Worm (Caenorhabditis elegans) whole organism, late embryonic: ENCODE measurements around the gene hira-1.
A peak's percentile ranks its signal among the peaks of the same experiment; 100 is the strongest.

ENCODE experiments used
- C38D4.7 ChIP-seq: fragments of 200-800 bp; sonication (Bioruptor generic); optimal IDR thresholded peaks from 2 replicates; lab custom pipeline; 2018; ENCODE audit warnings: mild to moderate bottlenecking, missing genetic modification characterization, moderate library complexity, missing compliant biosample characterization
- K02D7.2 ChIP-seq: sonication (generic microtip); optimal IDR thresholded peaks from 2 replicates; lab custom pipeline; 2017; ENCODE audit warnings: mild to moderate bottlenecking, missing genetic modification characterization, missing compliant biosample characterization
- T23F11.4 ChIP-seq: fragments of 200-800 bp; sonication (Bioruptor generic); optimal IDR thresholded peaks from 2 replicates; lab custom pipeline; 2018; ENCODE audit warnings: mild to moderate bottlenecking, missing genetic modification characterization, missing compliant biosample characterization
- ceh-14 ChIP-seq: sonication (generic microtip); optimal IDR thresholded peaks from 2 replicates; lab custom pipeline; 2016; ENCODE audit warnings: missing genotype, missing genetic modification characterization, missing compliant biosample characterization
- ceh-18 ChIP-seq: sonication (generic microtip); optimal IDR thresholded peaks from 2 replicates; lab custom pipeline; 2016; ENCODE audit warnings: missing genetic modification characterization, missing compliant biosample characterization
- ceh-19 ChIP-seq: fragments of 200-800 bp; sonication (Bioruptor generic); optimal IDR thresholded peaks from 2 replicates; lab custom pipeline; 2018; ENCODE audit warnings: mild to moderate bottlenecking, missing genetic modification characterization, missing compliant biosample characterization
- ceh-2 ChIP-seq: sonication (generic microtip); optimal IDR thresholded peaks from 2 replicates; lab custom pipeline; 2016; ENCODE audit warnings: missing genotype, missing genetic modification characterization, missing compliant biosample characterization
- ceh-22 ChIP-seq: sonication (generic microtip); optimal IDR thresholded peaks from 2 replicates; lab custom pipeline; 2017; ENCODE audit warnings: missing biosample characterization, missing genetic modification characterization
- ceh-30 ChIP-seq: fragments of 150-350 bp; optimal IDR thresholded peaks from 2 replicates; lab custom pipeline; 2014; ENCODE audit warnings: missing biosample characterization, missing genetic modification characterization
- ceh-6 ChIP-seq: fragments of 200-800 bp; sonication (Bioruptor generic); optimal IDR thresholded peaks from 2 replicates; lab custom pipeline; 2018; ENCODE audit warnings: mild to moderate bottlenecking, missing genetic modification characterization, missing compliant biosample characterization
- ceh-9 ChIP-seq: sonication (generic microtip); optimal IDR thresholded peaks from 2 replicates; lab custom pipeline; 2016; ENCODE audit warnings: mild to moderate bottlenecking, missing genetic modification characterization, inconsistent platforms, missing compliant biosample characterization
- eyg-1 ChIP-seq: sonication (generic microtip); optimal IDR thresholded peaks from 2 replicates; lab custom pipeline; 2016; ENCODE audit warnings: missing genotype, missing genetic modification characterization, missing compliant biosample characterization
- fkh-10 ChIP-seq: fragments of 150-350 bp; optimal IDR thresholded peaks from 2 replicates; lab custom pipeline; 2014; ENCODE audit warnings: missing biosample characterization, missing genetic modification reagents, missing genetic modification characterization
- fkh-6 ChIP-seq: sonication (generic microtip); optimal IDR thresholded peaks from 2 replicates; lab custom pipeline; 2016; ENCODE audit warnings: missing genetic modification characterization, missing compliant biosample characterization
- hlh-6 ChIP-seq: sonication (generic microtip); optimal IDR thresholded peaks from 2 replicates; lab custom pipeline; 2016; ENCODE audit warnings: missing genotype, missing genetic modification characterization, missing compliant biosample characterization
- hlh-8 ChIP-seq: sonication (generic microtip); optimal IDR thresholded peaks from 2 replicates; lab custom pipeline; 2016; ENCODE audit warnings: missing genotype, missing genetic modification characterization, missing compliant biosample characterization
- lin-11 ChIP-seq: fragments of 200-800 bp; sonication (Bioruptor generic); optimal IDR thresholded peaks from 2 replicates; lab custom pipeline; 2018; ENCODE audit warnings: mild to moderate bottlenecking, missing genetic modification characterization, missing compliant biosample characterization
- madf-2 ChIP-seq: sonication (generic microtip); optimal IDR thresholded peaks from 2 replicates; lab custom pipeline; 2017; ENCODE audit warnings: missing genetic modification characterization, missing compliant biosample characterization
- mec-3 ChIP-seq: sonication (generic microtip); optimal IDR thresholded peaks from 2 replicates; lab custom pipeline; 2016; ENCODE audit warnings: borderline replicate concordance, missing genetic modification characterization, missing compliant biosample characterization
- nfya-1 ChIP-seq: sonication (generic microtip); optimal IDR thresholded peaks from 2 replicates; lab custom pipeline; 2017; ENCODE audit warnings: missing genetic modification characterization, mild to moderate bottlenecking, missing compliant biosample characterization, antibody characterized with exemption, moderate library complexity
- nhr-232 ChIP-seq: sonication (generic microtip); optimal IDR thresholded peaks from 2 replicates; lab custom pipeline; 2016; ENCODE audit warnings: missing genetic modification characterization, missing compliant biosample characterization
- npax-4 ChIP-seq: sonication (generic microtip); optimal IDR thresholded peaks from 2 replicates; lab custom pipeline; 2016; ENCODE audit warnings: missing genetic modification characterization, missing compliant biosample characterization
- pag-3 ChIP-seq: sonication (generic microtip); optimal IDR thresholded peaks from 2 replicates; lab custom pipeline; 2016; ENCODE audit warnings: missing compliant biosample characterization, missing genetic modification characterization, borderline replicate concordance
- pax-1 ChIP-seq: fragments of 150-350 bp; optimal IDR thresholded peaks from 2 replicates; lab custom pipeline; 2014; ENCODE audit warnings: missing biosample characterization, missing genetic modification characterization
- pha-2 ChIP-seq: sonication (generic microtip); optimal IDR thresholded peaks from 2 replicates; lab custom pipeline; 2017; ENCODE audit warnings: mild to moderate bottlenecking, missing genetic modification characterization, missing compliant biosample characterization
- pqm-1 ChIP-seq: sonication (generic microtip); optimal IDR thresholded peaks from 2 replicates; lab custom pipeline; 2016; ENCODE audit warnings: missing genetic modification characterization, missing compliant biosample characterization
- pros-1 ChIP-seq: fragments of 150-350 bp; optimal IDR thresholded peaks from 2 replicates; lab custom pipeline; 2014; ENCODE audit warnings: missing biosample characterization, missing genetic modification reagents, missing genetic modification characterization
- ref-2 ChIP-seq: sonication (generic microtip); optimal IDR thresholded peaks from 2 replicates; lab custom pipeline; 2016; ENCODE audit warnings: missing genetic modification characterization, missing compliant biosample characterization
- rnt-1 ChIP-seq: sonication (generic microtip); optimal IDR thresholded peaks from 2 replicates; lab custom pipeline; 2016; ENCODE audit warnings: missing genetic modification characterization, missing compliant biosample characterization
- sdc-2 ChIP-seq: sonication (generic microtip); optimal IDR thresholded peaks from 2 replicates; lab custom pipeline; 2016; ENCODE audit warnings: missing genotype, missing genetic modification characterization, missing compliant biosample characterization
- sox-4 ChIP-seq: sonication (generic microtip); optimal IDR thresholded peaks from 2 replicates; lab custom pipeline; 2017; ENCODE audit warnings: mild to moderate bottlenecking, missing genetic modification characterization, inconsistent platforms, missing compliant biosample characterization
- syd-9 ChIP-seq: sonication (generic microtip); optimal IDR thresholded peaks from 2 replicates; lab custom pipeline; 2016; ENCODE audit warnings: mild to moderate bottlenecking, missing genetic modification characterization, moderate library complexity, missing compliant biosample characterization
- ttx-3 ChIP-seq: sonication (generic microtip); optimal IDR thresholded peaks from 2 replicates; lab custom pipeline; 2016; ENCODE audit warnings: missing genetic modification reagents, missing genetic modification characterization, missing compliant biosample characterization
- unc-3 ChIP-seq, 2 experiments: fragments of 200-800 bp in 1 of 2; sonication (Bioruptor generic) in 1 of 2; sonication (generic microtip) in 1 of 2; conservative IDR thresholded peaks in 1 of 2; optimal IDR thresholded peaks in 1 of 2; 2 replicates each; pipeline versions ENCODE4 v1.3.6 to Lab custom; 2016 to 2022; ENCODE audit warnings: missing compliant biosample characterization in 2 of 2, missing genetic modification characterization in 2 of 2, missing genetic modification reagents in 1 of 2
- unc-42 ChIP-seq: sonication (generic microtip); optimal IDR thresholded peaks from 2 replicates; lab custom pipeline; 2016; ENCODE audit warnings: missing genotype, missing genetic modification characterization, missing compliant biosample characterization
- unc-86 ChIP-seq: sonication (generic microtip); optimal IDR thresholded peaks from 2 replicates; lab custom pipeline; 2016; ENCODE audit warnings: missing genetic modification characterization, missing compliant biosample characterization
- ztf-16 ChIP-seq: sonication (generic microtip); optimal IDR thresholded peaks from 2 replicates; lab custom pipeline; 2017; ENCODE audit warnings: missing genetic modification characterization, missing compliant biosample characterization

Gene hira-1

DNA sequence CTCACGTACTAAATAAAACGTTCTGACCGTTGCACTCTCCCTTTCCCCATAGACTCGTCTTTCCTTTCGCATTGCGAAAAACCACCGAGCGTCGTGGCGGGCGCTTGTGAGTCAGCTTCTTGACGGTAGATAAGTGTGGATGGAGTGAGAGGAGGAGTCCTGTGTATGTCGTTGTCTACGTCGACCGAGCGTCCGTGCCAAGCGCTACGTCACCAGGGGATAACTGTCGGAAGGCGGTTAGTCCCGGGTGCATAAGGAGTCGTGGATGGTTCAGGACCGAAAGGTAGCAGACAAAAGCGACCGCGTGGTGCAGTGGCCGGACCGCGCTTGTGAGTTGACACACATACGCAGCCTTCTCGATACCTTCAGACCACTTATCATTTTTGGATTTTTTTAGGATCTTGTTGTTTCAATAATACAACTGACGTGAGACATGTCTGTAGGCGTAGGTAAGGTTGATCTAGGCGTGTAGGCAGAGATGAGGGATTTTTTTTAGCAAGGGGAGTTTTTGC is 20.3 kb downstream of the hira-1 start (continued):
- TF ChIP-seq syd-9 (tag; lab: Kevin White, UChicago) (peak; percentile 72), rnt-1 (tag; lab: Kevin White, UChicago) (peak; percentile 25), fkh-6 (tag; lab: Kevin White, UChicago) (peak; percentile 62), C38D4.7 (peak; percentile 64)

DNA sequence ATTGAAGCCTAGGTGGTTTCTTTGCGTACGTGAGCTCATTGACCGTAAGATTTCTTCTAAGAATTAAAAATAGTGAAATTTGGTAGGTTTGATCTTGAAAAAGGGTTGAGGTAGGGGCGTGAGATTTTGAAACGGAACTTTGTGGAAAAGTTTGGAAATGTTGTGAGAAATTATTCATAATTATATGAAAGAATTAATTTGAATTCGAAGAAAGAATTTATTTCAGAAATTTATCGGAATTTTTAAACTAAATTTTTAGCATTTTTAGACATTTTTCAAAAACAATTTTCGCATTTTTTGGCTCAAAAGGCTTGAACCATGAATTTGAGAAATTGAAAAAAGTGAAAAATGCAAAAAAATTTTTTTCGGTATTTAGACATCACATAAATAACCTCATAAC is 23.2 kb downstream of the hira-1 start:
- TF ChIP-seq C38D4.7 (no peak), pqm-1 (tag; lab: Kevin White, UChicago) (no peak), ceh-6 (GFP tag; lab: Kevin White, UChicago) (no peak), ceh-30 (tag; lab: Kevin White, UChicago) (no peak), ceh-18 (no peak)

ce11 chrIII:5215375-5215774 is 24.5 kb downstream of the hira-1 start, which contains the start of gene ZC155.4:
Gene ZC155.4, minus strand, starts transcription at chrIII:5215475.
- no peak for TF ChIP-seq ceh-19 (GFP tag; lab: Kevin White, UChicago)
- TF ChIP-seq T23F11.4 (GFP tag; lab: Kevin White, UChicago): no peak
- TF ChIP-seq nfya-1 (tag; lab: Kevin White, UChicago): no peak

DNA sequence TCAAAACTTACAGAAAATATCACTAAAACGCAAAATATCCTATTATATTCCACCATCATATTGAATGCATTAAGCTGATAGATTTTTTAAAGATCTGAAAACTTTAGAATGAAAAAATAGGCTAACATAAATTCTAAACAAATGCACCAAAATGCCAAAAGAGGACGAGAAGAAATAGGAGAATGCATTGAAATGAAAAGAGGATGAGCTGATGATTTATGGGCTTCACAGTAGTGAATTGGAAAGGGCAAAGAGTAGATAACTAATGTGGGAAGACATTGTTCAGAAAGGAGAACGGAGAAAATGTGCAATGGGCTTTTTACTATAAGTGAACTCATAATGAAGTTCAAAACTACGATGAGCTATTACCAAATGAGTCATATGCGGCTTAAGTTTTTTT is 26.6 kb downstream of the hira-1 start, which contains the start of gene cutl-19:
Gene cutl-19 (minus strand): TSS at position 101 of the 400 bp plus-strand sequence.
- no peak for TF ChIP-seq pag-3
- no peak for TF ChIP-seq pax-1
- TF ChIP-seq, all 69 proteins: peak for 0

ce11 chrIII:5218687-5219086 is 27.8 kb downstream of the hira-1 start, which contains the start of gene ZC155.2:
Gene ZC155.2, plus strand, starts transcription at chrIII:5218987.
- TF ChIP-seq lin-11 (tag; lab: Kevin White, UChicago) (no peak), ceh-2 (tag; lab: Kevin White, UChicago) (no peak), unc-3 (GFP tag; conservative IDR thresholded peaks at IDR 0.05; lab: Robert Waterston, UW) (no peak), unc-3 (tag; optimal IDR thresholded peaks at IDR 0.05; lab: Kevin White, UChicago) (peak; percentile 33)
- TF ChIP-seq, all 69 proteins: peak for 1

ce11 chrIII:5221820-5222219 is 30.9 kb downstream of the hira-1 start:
- no peak for TF ChIP-seq ceh-22
- TF ChIP-seq unc-3 (GFP tag; conservative IDR thresholded peaks at IDR 0.05; lab: Robert Waterston, UW): no peak
- no peak for TF ChIP-seq unc-3 (tag; optimal IDR thresholded peaks at IDR 0.05; lab: Kevin White, UChicago)
- TF ChIP-seq madf-2 (tag; lab: Kevin White, UChicago): no peak
- no peak for TF ChIP-seq npax-4
- no peak for TF ChIP-seq ceh-9
- no peak for TF ChIP-seq eyg-1
- TF ChIP-seq ref-2 (tag; lab: Kevin White, UChicago): no peak
- TF ChIP-seq hlh-8 (tag; lab: Kevin White, UChicago): no peak
- no peak for TF ChIP-seq pros-1 (tag; lab: Kevin White, UChicago)
- TF ChIP-seq, all 69 proteins: peak for 0

- TF ChIP-seq pag-3 (no peak), ztf-16 (tag; lab: Kevin White, UChicago) (no peak), unc-3 (GFP tag; conservative IDR thresholded peaks at IDR 0.05; lab: Robert Waterston, UW) (no peak), unc-3 (tag; optimal IDR thresholded peaks at IDR 0.05; lab: Kevin White, UChicago) (no peak), ceh-14 (tag; lab: Kevin White, UChicago) (no peak), unc-86 (tag; lab: Kevin White, UChicago) (no peak), sdc-2 (no peak), ttx-3 (tag; lab: Kevin White, UChicago) (no peak), eyg-1 (no peak), nhr-232 (no peak), K02D7.2 (tag; lab: Kevin White, UChicago) (no peak), rnt-1 (tag; lab: Kevin White, UChicago) (no peak), pha-2 (tag; lab: Kevin White, UChicago) (no peak), sox-4 (tag; lab: Kevin White, UChicago) (no peak), hlh-6 (tag; lab: Kevin White, UChicago) (no peak), mec-3 (tag; lab: Kevin White, UChicago) (no peak), unc-42 (tag; lab: Kevin White, UChicago) (no peak), ceh-19 (GFP tag; lab: Kevin White, UChicago) (no peak), madf-2 (tag; lab: Kevin White, UChicago) (no peak), ceh-18 (no peak), fkh-10 (no peak)
Measured at ce11 chrIII:5222777-5223176, 31.9 kb downstream of the hira-1 start.
